Fruit fly (Drosophila melanogaster) whole organism, prepupa: ENCODE data around the gene Bet1.
A peak's percentile ranks its signal among the peaks of the same experiment; 100 is the strongest.

ENCODE experiments used
- CG10631 ChIP-seq: fragments of 200-800 bp; sonication (Bioruptor generic); optimal IDR thresholded peaks from 2 replicates; lab custom pipeline; 2016; ENCODE audit warnings: missing biosample characterization, missing genetic modification characterization
- CG10669 ChIP-seq: fragments of 200-800 bp; sonication (Bioruptor generic); optimal IDR thresholded peaks from 3 replicates; lab custom pipeline; 2018; ENCODE audit warnings: missing biosample characterization, mild to moderate bottlenecking, missing genetic modification characterization, moderate library complexity
- CG11294 ChIP-seq: fragments of 200-800 bp; sonication (Bioruptor generic); IDR thresholded peaks from 2 replicates; pipeline ENCODE4 v1.3.6; 2022; ENCODE audit warnings: missing biosample characterization, missing genetic modification characterization
- CG11902 ChIP-seq: fragments of 200-800 bp; sonication (Bioruptor generic); optimal IDR thresholded peaks from 3 replicates; lab custom pipeline; 2016; ENCODE audit warnings: missing biosample characterization, missing genetic modification characterization
- CG15336 ChIP-seq: fragments of 200-800 bp; sonication (Bioruptor generic); IDR thresholded peaks from 2 replicates; pipeline ENCODE4 v1.3.6; 2022; ENCODE audit warnings: missing biosample characterization, missing genetic modification characterization
- CG1621 ChIP-seq: fragments of 200-800 bp; sonication (Bioruptor generic); optimal IDR thresholded peaks from 3 replicates; lab custom pipeline; 2018; ENCODE audit warnings: missing biosample characterization, mild to moderate bottlenecking, missing genetic modification characterization
- CG16779 ChIP-seq: fragments of 200-800 bp; sonication (Bioruptor generic); optimal IDR thresholded peaks from 3 replicates; lab custom pipeline; 2017; ENCODE audit warnings: missing biosample characterization, mild to moderate bottlenecking, missing genetic modification characterization
- CG31627 ChIP-seq: fragments of 200-800 bp; sonication (Bioruptor generic); optimal IDR thresholded peaks from 3 replicates; lab custom pipeline; 2016; ENCODE audit warnings: missing biosample characterization, missing genetic modification characterization
- CG32006 ChIP-seq: fragments of 200-800 bp; sonication (Bioruptor generic); optimal IDR thresholded peaks from 3 replicates; lab custom pipeline; 2017; ENCODE audit warnings: missing biosample characterization, mild to moderate bottlenecking, missing genetic modification characterization
- CG3919 ChIP-seq: fragments of 200-800 bp; sonication (Bioruptor generic); optimal IDR thresholded peaks from 3 replicates; lab custom pipeline; 2016; ENCODE audit warnings: missing biosample characterization, missing genetic modification characterization
- CG4318 ChIP-seq: fragments of 200-800 bp; sonication (Bioruptor generic); optimal IDR thresholded peaks from 3 replicates; lab custom pipeline; 2017; ENCODE audit warnings: missing biosample characterization, mild to moderate bottlenecking, missing genetic modification characterization
- CG6163 ChIP-seq: fragments of 200-800 bp; sonication (Bioruptor generic); IDR thresholded peaks from 3 replicates; pipeline ENCODE4 v1.3.6; 2022; ENCODE audit warnings: missing biosample characterization, missing genetic modification characterization
- CG6276 ChIP-seq: fragments of 200-800 bp; sonication (Bioruptor generic); optimal IDR thresholded peaks from 2 replicates; lab custom pipeline; 2017; ENCODE audit warnings: missing biosample characterization, mild to moderate bottlenecking, missing genetic modification characterization
- CG6792 ChIP-seq: fragments of 200-800 bp; sonication (Bioruptor generic); optimal IDR thresholded peaks from 3 replicates; lab custom pipeline; 2016; ENCODE audit warnings: missing biosample characterization, missing genetic modification characterization
- CG6808 ChIP-seq: fragments of 200-800 bp; sonication (Bioruptor generic); optimal IDR thresholded peaks from 3 replicates; lab custom pipeline; 2017; ENCODE audit warnings: missing biosample characterization, missing genetic modification characterization, mild to moderate bottlenecking, moderate library complexity, missing genetic modification reagents
- CG8119 ChIP-seq: fragments of 200-800 bp; sonication (Bioruptor generic); IDR thresholded peaks from 3 replicates; pipeline ENCODE4 v1.3.6; 2022; ENCODE audit warnings: missing biosample characterization, missing genetic modification characterization
- CG8319 ChIP-seq: fragments of 200-800 bp; sonication (Bioruptor generic); optimal IDR thresholded peaks from 3 replicates; lab custom pipeline; 2016; ENCODE audit warnings: missing biosample characterization, missing genetic modification characterization
- Eip78C ChIP-seq: fragments of 200-800 bp; sonication (Bioruptor generic); peaks from one replicate; lab custom pipeline; 2016; ENCODE audit warnings: missing biosample characterization, missing genetic modification characterization
- Ets21C ChIP-seq: fragments of 200-800 bp; sonication (Bioruptor generic); optimal IDR thresholded peaks from 3 replicates; lab custom pipeline; 2016; ENCODE audit warnings: missing biosample characterization, missing genetic modification characterization
- Ets96B ChIP-seq: fragments of 200-800 bp; optimal IDR thresholded peaks from 2 replicates; lab custom pipeline; 2019; ENCODE audit warnings: missing biosample characterization, mild to moderate bottlenecking, missing genetic modification characterization, moderate library complexity
- Gug ChIP-seq: fragments of 200-800 bp; sonication (Bioruptor generic); IDR thresholded peaks from 2 replicates; pipeline ENCODE4 v1.3.6; 2022; ENCODE audit warnings: missing biosample characterization, missing genetic modification characterization
- Hr4 ChIP-seq: fragments of 200-800 bp; sonication (Bioruptor generic); optimal IDR thresholded peaks from 3 replicates; lab custom pipeline; 2016; ENCODE audit warnings: missing biosample characterization, missing genetic modification characterization
- Lpt ChIP-seq: fragments of 200-800 bp; sonication (Bioruptor generic); optimal IDR thresholded peaks from 3 replicates; lab custom pipeline; 2016; ENCODE audit warnings: missing biosample characterization, missing genetic modification characterization
- Met ChIP-seq: fragments of 200-800 bp; sonication (Bioruptor generic); optimal IDR thresholded peaks from 3 replicates; lab custom pipeline; 2016; ENCODE audit warnings: missing biosample characterization, missing genetic modification characterization
- OdsH ChIP-seq: fragments of 200-800 bp; sonication (Bioruptor generic); optimal IDR thresholded peaks from 3 replicates; lab custom pipeline; 2016; ENCODE audit warnings: missing biosample characterization, missing genetic modification characterization
- Smox ChIP-seq: fragments of 200-800 bp; sonication (Bioruptor generic); optimal IDR thresholded peaks from 3 replicates; lab custom pipeline; 2016; ENCODE audit warnings: missing biosample characterization, missing genetic modification characterization
- Sox14 ChIP-seq: fragments of 200-800 bp; sonication (Bioruptor generic); optimal IDR thresholded peaks from 3 replicates; lab custom pipeline; 2016; ENCODE audit warnings: missing biosample characterization, missing genetic modification characterization
- Sox15 ChIP-seq: fragments of 200-800 bp; sonication (Bioruptor generic); optimal IDR thresholded peaks from 3 replicates; lab custom pipeline; 2016; ENCODE audit warnings: missing biosample characterization, missing genetic modification characterization
- achi ChIP-seq: fragments of 200-800 bp; sonication (Bioruptor generic); optimal IDR thresholded peaks from 3 replicates; lab custom pipeline; 2016; ENCODE audit warnings: missing biosample characterization, missing genetic modification characterization
- dac ChIP-seq: fragments of 200-800 bp; sonication (Bioruptor generic); optimal IDR thresholded peaks from 2 replicates; lab custom pipeline; 2017; ENCODE audit warnings: missing biosample characterization, mild to moderate bottlenecking, missing genetic modification characterization
- eg ChIP-seq: fragments of 200-800 bp; sonication (Bioruptor generic); IDR thresholded peaks from 3 replicates; pipeline ENCODE4 v1.3.6; 2022; ENCODE audit warnings: missing biosample characterization, missing genetic modification characterization
- esn ChIP-seq: fragments of 200-800 bp; sonication (Bioruptor generic); optimal IDR thresholded peaks from 2 replicates; lab custom pipeline; 2016; ENCODE audit warnings: missing biosample characterization, mild to moderate bottlenecking, missing genetic modification characterization, moderate library complexity
- fd85E ChIP-seq: fragments of 200-800 bp; sonication (Bioruptor generic); optimal IDR thresholded peaks from 3 replicates; lab custom pipeline; 2016; ENCODE audit warnings: missing biosample characterization, missing genetic modification characterization
- net ChIP-seq: fragments of 200-800 bp; sonication (Bioruptor generic); optimal IDR thresholded peaks from 3 replicates; lab custom pipeline; 2016; ENCODE audit warnings: missing biosample characterization, missing genetic modification characterization
- pdm3 ChIP-seq: fragments of 200-800 bp; sonication (Bioruptor generic); optimal IDR thresholded peaks from 3 replicates; lab custom pipeline; 2016; ENCODE audit warnings: missing biosample characterization, missing genetic modification characterization
- salr ChIP-seq, 2 experiments: fragments of 200-800 bp; sonication (Bioruptor generic); optimal IDR thresholded peaks; 3 replicates each; lab custom pipeline; 2016 to 2018; ENCODE audit warnings: missing biosample characterization in 2 of 2, missing genetic modification characterization in 2 of 2, mild to moderate bottlenecking in 1 of 2
- ss ChIP-seq, 2 experiments: fragments of 200-800 bp; sonication (Bioruptor generic); optimal IDR thresholded peaks; 2 replicates in 1 of 2; 3 replicates in 1 of 2; lab custom pipeline; 2017 to 2018; ENCODE audit warnings: mild to moderate bottlenecking in 2 of 2, missing biosample characterization in 2 of 2, missing genetic modification characterization in 2 of 2, moderate library complexity in 1 of 2
- svp ChIP-seq: fragments of 200-800 bp; sonication (Bioruptor generic); peaks from one replicate; lab custom pipeline; 2016; ENCODE audit warnings: missing biosample characterization, missing genetic modification characterization
- vri ChIP-seq: fragments of 200-800 bp; sonication (Bioruptor generic); optimal IDR thresholded peaks from 3 replicates; lab custom pipeline; 2016; ENCODE audit warnings: missing biosample characterization, mild to moderate bottlenecking, missing genetic modification characterization

Gene Bet1

DNA sequence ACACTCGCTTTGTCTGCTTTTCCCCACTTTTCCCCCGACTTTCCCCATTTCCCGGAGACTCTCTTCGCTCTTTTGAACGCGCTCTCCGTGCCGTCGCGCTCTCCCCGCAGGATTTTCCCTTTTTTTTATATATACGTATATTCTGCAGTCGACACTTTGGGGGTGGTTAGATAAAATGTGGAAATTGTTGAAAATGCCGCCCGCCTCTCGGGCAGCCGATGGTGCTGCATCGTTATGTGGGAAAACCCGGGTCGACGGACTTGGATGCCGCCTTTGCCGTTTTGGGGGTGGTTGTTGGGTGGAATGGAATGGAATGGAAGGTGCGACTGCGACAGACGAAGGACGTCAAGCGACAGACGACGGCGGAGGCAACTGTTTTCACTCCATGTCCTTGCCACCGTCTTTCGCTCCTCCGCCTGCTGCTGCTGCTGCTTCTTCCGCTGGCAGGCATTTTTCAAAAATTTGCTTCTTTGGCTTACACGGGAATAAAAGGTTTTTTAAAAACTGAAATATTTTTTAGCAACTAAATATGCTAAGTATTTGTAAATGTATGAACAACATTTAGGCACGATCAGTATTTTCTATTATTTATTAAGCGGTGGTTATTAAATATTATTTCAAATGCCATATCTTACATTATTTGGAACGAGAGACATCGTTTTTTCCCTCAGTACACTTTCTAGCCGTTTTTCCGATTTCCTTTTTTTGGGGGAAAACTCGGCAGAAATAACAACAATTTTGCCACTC, 30.2 kb upstream of the Bet1 start:
- no peak for TF ChIP-seq vri (GFP tag; lab: Kevin White, UChicago)
- peak; percentile 16 for TF ChIP-seq svp (GFP tag; lab: Kevin White, UChicago)
- no peak for TF ChIP-seq fd85E (GFP tag; lab: Kevin White, UChicago)
- TF ChIP-seq Eip78C (GFP tag; lab: Kevin White, UChicago): peak; percentile 48
- no peak for TF ChIP-seq CG6808
- TF ChIP-seq OdsH (GFP tag; lab: Kevin White, UChicago): no peak
- TF ChIP-seq CG3919 (GFP tag; lab: Kevin White, UChicago): peak; percentile 10
- TF ChIP-seq Met (GFP tag; lab: Kevin White, UChicago): no peak
- TF ChIP-seq Ets21C (GFP tag; lab: Kevin White, UChicago): no peak
- TF ChIP-seq CG8319: no peak
- no peak for TF ChIP-seq pdm3 (GFP tag; lab: Kevin White, UChicago)
- no peak for TF ChIP-seq Hr4 (GFP tag; lab: Kevin White, UChicago)
- peak; percentile 9 for TF ChIP-seq esn
- peak; percentile 28 for TF ChIP-seq Ets96B
- TF ChIP-seq Sox14 (GFP tag; lab: Kevin White, UChicago): no peak

DNA sequence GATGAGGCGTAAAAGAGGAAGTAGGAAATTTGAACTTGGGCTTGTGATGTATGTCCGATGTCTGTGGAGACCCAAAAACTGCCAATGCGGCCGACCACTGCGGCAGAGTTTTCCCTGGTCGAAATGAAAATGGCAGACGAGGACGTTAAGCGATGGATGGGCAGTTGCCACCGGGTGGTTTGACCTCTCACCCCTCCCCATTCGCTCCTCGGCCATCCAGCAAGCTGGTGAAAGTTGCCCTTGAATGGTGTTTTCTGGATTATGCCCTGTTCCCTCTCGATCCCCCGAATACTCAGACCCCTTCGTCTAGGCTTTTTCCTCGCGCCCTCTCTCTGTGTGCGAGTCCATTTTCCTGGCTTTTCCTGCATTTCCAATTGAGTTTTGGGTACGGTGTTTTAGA, 29.6 kb upstream of the Bet1 start:
- TF ChIP-seq Smox (GFP tag; lab: Kevin White, UChicago) (no peak), svp (GFP tag; lab: Kevin White, UChicago) (peak; percentile 17), CG6276 (GFP tag; lab: Kevin White, UChicago) (no peak), CG1621 (tag; lab: Kevin White, UChicago) (no peak)

DNA sequence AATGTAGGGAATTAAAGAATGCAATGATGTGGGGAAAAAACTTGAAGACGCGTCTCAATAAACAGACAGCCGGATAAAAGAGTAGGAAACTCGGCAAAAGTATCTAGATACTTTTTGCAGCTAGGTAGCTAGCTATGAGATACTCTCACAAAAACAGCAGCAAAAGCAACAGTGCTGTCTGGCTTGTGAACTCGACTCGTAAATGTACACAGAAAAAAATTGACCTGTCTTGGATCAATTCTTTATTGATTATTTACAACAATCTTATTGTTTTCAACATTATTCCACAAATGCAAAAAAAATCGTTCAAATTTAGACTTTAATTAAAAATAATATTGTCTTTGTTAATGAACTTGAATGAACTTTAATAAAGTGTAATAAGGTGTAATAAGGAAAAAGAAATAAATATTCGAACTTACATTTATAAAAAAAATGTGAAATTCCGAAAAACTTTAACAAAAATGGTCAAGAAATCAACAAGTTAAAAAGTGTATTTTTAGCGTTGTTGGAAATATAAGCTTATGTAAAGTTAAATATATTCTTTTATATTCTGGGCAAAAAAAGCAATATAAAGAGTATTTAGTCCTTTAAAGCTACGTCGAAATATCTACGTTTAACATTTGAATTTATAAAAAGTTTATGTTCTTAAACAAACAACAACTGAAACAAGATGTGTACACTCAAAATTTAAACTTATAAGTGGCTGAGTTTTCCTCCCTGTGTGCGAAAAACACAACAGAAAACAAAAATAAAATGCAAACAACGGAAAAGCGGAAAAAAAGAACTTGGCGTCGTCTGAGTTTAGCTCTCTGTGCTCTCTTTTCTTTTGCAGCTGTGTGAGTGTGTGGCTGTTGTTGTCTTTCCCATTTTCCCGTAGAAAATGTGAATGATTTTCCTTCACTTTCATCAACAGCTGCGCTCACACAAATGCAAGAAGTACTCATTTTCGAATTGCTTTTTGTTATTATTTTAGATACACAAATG, 27.1 kb upstream of the Bet1 start:
- no peak for TF ChIP-seq Sox14 (GFP tag; lab: Kevin White, UChicago)
- peak; percentile 71 for TF ChIP-seq CG15336 (GFP tag; lab: Robert Waterston, UW)
- TF ChIP-seq CG6163 (GFP tag; lab: Robert Waterston, UW): peak; percentile 83
- TF ChIP-seq CG3919 (GFP tag; lab: Kevin White, UChicago): peak; percentile 9
- TF ChIP-seq net (GFP tag; lab: Kevin White, UChicago): peak; percentile 47
- peak; percentile 20; the same call in 1 of the 2 replicates for TF ChIP-seq CG11294
- peak; percentile 85 for TF ChIP-seq CG6276 (GFP tag; lab: Kevin White, UChicago)
- TF ChIP-seq fd85E (GFP tag; lab: Kevin White, UChicago): no peak
- peak; percentile 53 for TF ChIP-seq CG6808
- peak; percentile 93 for TF ChIP-seq eg
- TF ChIP-seq salr (GFP tag; optimal IDR thresholded peaks at IDR 0.05; lab: Kevin White, UChicago): peak in 1 of 2 experiments; percentile 77
- no peak for TF ChIP-seq CG6792 (GFP tag; lab: Kevin White, UChicago)
- peak; percentile 16 for TF ChIP-seq Ets96B
- TF ChIP-seq CG8319: no peak
- TF ChIP-seq vri (GFP tag; lab: Kevin White, UChicago): no peak
- no peak for TF ChIP-seq Sox15
- TF ChIP-seq CG10631: peak; percentile 27
- TF ChIP-seq Eip78C (GFP tag; lab: Kevin White, UChicago): peak; percentile 83
- peak; percentile 7 for TF ChIP-seq achi (GFP tag; lab: Kevin White, UChicago)
- peak; percentile 38 for TF ChIP-seq CG4318
- TF ChIP-seq Hr4 (GFP tag; lab: Kevin White, UChicago): peak; percentile 59
- peak; percentile 52 for TF ChIP-seq svp (GFP tag; lab: Kevin White, UChicago)
- peak; percentile 60 for TF ChIP-seq Lpt
- TF ChIP-seq CG11902: no peak
- TF ChIP-seq CG32006: peak; percentile 82
- peak; percentile 34 for TF ChIP-seq CG1621 (tag; lab: Kevin White, UChicago)
- peak; percentile 15 for TF ChIP-seq esn
- TF ChIP-seq ss (GFP tag; optimal IDR thresholded peaks at IDR 0.05; lab: Kevin White, UChicago): peak; percentile 32 to 52
- TF ChIP-seq pdm3 (GFP tag; lab: Kevin White, UChicago): peak; percentile 12
- TF ChIP-seq Gug: 0 out of 2 replicates have a peak, but pooled peaks have one; percentile 19
- TF ChIP-seq CG8119: peak; percentile 67
- peak; percentile 50 for TF ChIP-seq CG16779 (tag; lab: Kevin White, UChicago)
- peak; percentile 16 for TF ChIP-seq CG10669 (GFP tag; lab: Kevin White, UChicago)
- no peak for TF ChIP-seq CG31627
- peak; percentile 54 for TF ChIP-seq dac
